Worm (Caenorhabditis elegans) whole organism, L3 larva: Measurements from ENCODE around the gene srh-69.
A peak's percentile ranks its signal among the peaks of the same experiment; 100 is the strongest.

Experiments used
- R02D3.7 ChIP-seq: fragments of 150-350 bp; optimal IDR thresholded peaks from 2 replicates; lab custom pipeline; 2014; ENCODE audit warnings: missing biosample characterization, missing genetic modification characterization
- ZK546.5 ChIP-seq: sonication (generic microtip); optimal IDR thresholded peaks from 2 replicates; lab custom pipeline; 2017; ENCODE audit warnings: missing biosample characterization, missing genetic modification characterization
- aly-2 ChIP-seq: fragments of 150-350 bp; optimal IDR thresholded peaks from 2 replicates; lab custom pipeline; 2014; ENCODE audit warnings: missing biosample characterization, missing genetic modification characterization
- ceh-82 ChIP-seq: fragments of 150-350 bp; optimal IDR thresholded peaks from 2 replicates; lab custom pipeline; 2014; ENCODE audit warnings: missing biosample characterization, missing genetic modification characterization
- daf-12 ChIP-seq: fragments of 150-350 bp; optimal IDR thresholded peaks from 2 replicates; lab custom pipeline; 2014; ENCODE audit warnings: missing biosample characterization, missing genetic modification reagents, missing genetic modification characterization
- egl-27 ChIP-seq: sonication (generic microtip); optimal IDR thresholded peaks from 4 replicates; lab custom pipeline; 2017; ENCODE audit warnings: missing biosample characterization, missing genetic modification reagents, missing genetic modification characterization
- egl-5 ChIP-seq: fragments of 150-350 bp; optimal IDR thresholded peaks from 2 replicates; lab custom pipeline; 2017; ENCODE audit warnings: missing biosample characterization, missing genetic modification reagents, missing genetic modification characterization, inconsistent platforms
- elt-1 ChIP-seq: fragments of 150-350 bp; optimal IDR thresholded peaks from 2 replicates; lab custom pipeline; 2014; ENCODE audit warnings: missing biosample characterization, missing genetic modification characterization
- elt-2 ChIP-seq: sonication (generic microtip); optimal IDR thresholded peaks from 2 replicates; lab custom pipeline; 2016; ENCODE audit warnings: missing genetic modification reagents, mild to moderate bottlenecking, missing genetic modification characterization, missing compliant biosample characterization
- elt-3 ChIP-seq, 3 experiments: fragments of 150-350 bp in 1 of 3; sonication (generic microtip) in 2 of 3; optimal IDR thresholded peaks; 2 replicates in 2 of 3; 4 replicates in 1 of 3; lab custom pipeline; 2014 to 2017; ENCODE audit warnings: missing biosample characterization in 3 of 3, missing genetic modification characterization in 3 of 3
- fkh-2 ChIP-seq: fragments of 150-350 bp; optimal IDR thresholded peaks from 2 replicates; lab custom pipeline; 2014; ENCODE audit warnings: missing biosample characterization, missing genetic modification reagents, missing genetic modification characterization
- hmg-11 ChIP-seq: sonication (generic microtip); optimal IDR thresholded peaks from 2 replicates; lab custom pipeline; 2016; ENCODE audit warnings: missing genetic modification characterization, missing compliant biosample characterization
- lin-15B ChIP-seq: fragments of 150-350 bp; optimal IDR thresholded peaks from 2 replicates; lab custom pipeline; 2014; ENCODE audit warnings: missing biosample characterization, missing genetic modification characterization
- lin-39 ChIP-seq: fragments of 150-350 bp; optimal IDR thresholded peaks from 2 replicates; lab custom pipeline; 2018; ENCODE audit warnings: missing biosample characterization, missing genetic modification reagents, missing genetic modification characterization
- lsy-12 ChIP-seq: sonication (generic microtip); optimal IDR thresholded peaks from 2 replicates; lab custom pipeline; 2016; ENCODE audit warnings: mild to moderate bottlenecking, missing genetic modification characterization, missing compliant biosample characterization
- mdl-1 ChIP-seq: fragments of 150-350 bp; optimal IDR thresholded peaks from 2 replicates; lab custom pipeline; 2014; ENCODE audit warnings: missing biosample characterization, missing genetic modification characterization
- nfya-1 ChIP-seq: sonication (generic microtip); optimal IDR thresholded peaks from 2 replicates; lab custom pipeline; 2017; ENCODE audit warnings: missing genetic modification characterization, mild to moderate bottlenecking, missing compliant biosample characterization, antibody characterized with exemption, moderate library complexity; ENCODE audit not compliant: insufficient read depth
- nhr-23 ChIP-seq: fragments of 150-350 bp; optimal IDR thresholded peaks from 2 replicates; lab custom pipeline; 2014; ENCODE audit warnings: missing biosample characterization, missing genetic modification reagents, missing genetic modification characterization
- nhr-25 ChIP-seq: sonication (generic microtip); optimal IDR thresholded peaks from 2 replicates; lab custom pipeline; 2017; ENCODE audit warnings: missing biosample characterization, missing genetic modification characterization
- nhr-43 ChIP-seq: sonication (generic microtip); optimal IDR thresholded peaks from 2 replicates; lab custom pipeline; 2016; ENCODE audit warnings: mild to moderate bottlenecking, missing genetic modification characterization, missing compliant biosample characterization; ENCODE audit not compliant: poor library complexity, severe bottlenecking
- nhr-67 ChIP-seq: fragments of 150-350 bp; optimal IDR thresholded peaks from 2 replicates; lab custom pipeline; 2014; ENCODE audit warnings: missing biosample characterization, missing genetic modification characterization
- nhr-76 ChIP-seq: fragments of 150-350 bp; sonication (generic microtip); optimal IDR thresholded peaks from 5 replicates; lab custom pipeline; 2014; ENCODE audit warnings: missing biosample characterization, missing genetic modification characterization
- nhr-77 ChIP-seq: fragments of 150-350 bp; optimal IDR thresholded peaks from 2 replicates; lab custom pipeline; 2014; ENCODE audit warnings: missing biosample characterization, missing genetic modification characterization
- pha-4 ChIP-seq: fragments of 150-350 bp; optimal IDR thresholded peaks from 2 replicates; lab custom pipeline; 2014; ENCODE audit warnings: missing biosample characterization, missing genetic modification reagents, missing genetic modification characterization
- sea-2 ChIP-seq: fragments of 150-350 bp; sonication (generic microtip); optimal IDR thresholded peaks from 4 replicates; lab custom pipeline; 2014; ENCODE audit warnings: missing biosample characterization, missing genetic modification reagents, missing genetic modification characterization
- skn-1 ChIP-seq: fragments of 150-350 bp; optimal IDR thresholded peaks from 2 replicates; lab custom pipeline; 2014; ENCODE audit warnings: missing biosample characterization, missing genetic modification characterization
- snpc-4 ChIP-seq: fragments of 150-350 bp; optimal IDR thresholded peaks from 2 replicates; lab custom pipeline; 2014; ENCODE audit warnings: missing biosample characterization, missing genetic modification characterization
- unc-62 ChIP-seq: fragments of 150-350 bp; sonication (generic microtip); optimal IDR thresholded peaks from 4 replicates; lab custom pipeline; 2014; ENCODE audit warnings: missing biosample characterization, missing genetic modification reagents, missing genetic modification characterization
- ztf-11 ChIP-seq: fragments of 150-350 bp; optimal IDR thresholded peaks from 2 replicates; lab custom pipeline; 2014; ENCODE audit warnings: missing biosample characterization, missing genetic modification characterization

srh-69 gene

ce11 chrII:12549613-12550012 lies 35.1 kb upstream of the srh-69 start:
- TF ChIP-seq daf-12 (tag; lab: Kevin White, UChicago) (no peak), ztf-11 (tag; lab: Kevin White, UChicago) (no peak), elt-3 (tag; optimal IDR thresholded peaks at IDR 0.05; lab: Kevin White, UChicago) (peak in 1 of 3 experiments; percentile 20), nhr-43 (tag; lab: Kevin White, UChicago) (peak; percentile 4), aly-2 (tag; lab: Kevin White, UChicago) (no peak), nfya-1 (tag; lab: Kevin White, UChicago) (peak; percentile 75), nhr-25 (tag; lab: Kevin White, UChicago) (peak; percentile 52), nhr-77 (tag; lab: Kevin White, UChicago) (no peak)

- no peak for TF ChIP-seq elt-1
- no peak for TF ChIP-seq egl-27 (tag; lab: Kevin White, UChicago)
- no peak for TF ChIP-seq ZK546.5 (tag; lab: Kevin White, UChicago)
These were observed 33.0 kb upstream of the srh-69 start, which contains the start of gene F49C5.16 for ce11 chrII:12547547-12547946. Gene F49C5.16 (plus strand): TSS chrII:12547847.

- no peak for TF ChIP-seq hmg-11 (tag; lab: Kevin White, UChicago)
These were observed 31.9 kb upstream of the srh-69 start, which contains the start of the genes F49C5.5 and F49C5.10 for ce11 chrII:12546413-12546812. Gene F49C5.5 (minus strand): TSS chrII:12546513. Gene F49C5.10 (plus strand): TSS chrII:12546756.

- TF ChIP-seq lin-15B (tag; lab: Kevin White, UChicago) (no peak), mdl-1 (no peak), elt-2 (tag; lab: Kevin White, UChicago) (no peak), R02D3.7 (tag; lab: Kevin White, UChicago) (no peak), ztf-11 (tag; lab: Kevin White, UChicago) (no peak), sea-2 (GFP tag; lab: Kevin White, UChicago) (no peak), unc-62 (GFP tag; lab: Kevin White, UChicago) (no peak), nhr-23 (no peak), skn-1 (tag; lab: Kevin White, UChicago) (no peak), aly-2 (tag; lab: Kevin White, UChicago) (no peak), snpc-4 (tag; lab: Kevin White, UChicago) (no peak), lin-39 (tag; lab: Kevin White, UChicago) (no peak), nhr-43 (tag; lab: Kevin White, UChicago) (no peak)
These were observed 30.0 kb upstream of the srh-69 start, which contains the start of gene F49C5.9 for ce11 chrII:12544533-12544932. Gene F49C5.9 (minus strand): TSS chrII:12544633.

ce11 chrII:12542594-12542997 lies 28.1 kb upstream of the srh-69 start:
- TF ChIP-seq elt-2 (tag; lab: Kevin White, UChicago) (peak; percentile 58), nhr-43 (tag; lab: Kevin White, UChicago) (no peak), pha-4 (no peak), nhr-76 (tag; lab: Kevin White, UChicago) (no peak), skn-1 (tag; lab: Kevin White, UChicago) (no peak), egl-5 (no peak), fkh-2 (tag; lab: Kevin White, UChicago) (no peak)
- TF ChIP-seq, all 47 proteins: peak for 1

- peak; percentile 23 for TF ChIP-seq nfya-1 (tag; lab: Kevin White, UChicago)
- TF ChIP-seq nhr-43 (tag; lab: Kevin White, UChicago) = peak; percentile 24
- TF ChIP-seq lsy-12 (tag; lab: Kevin White, UChicago) = peak; percentile 38
- TF ChIP-seq elt-2 (tag; lab: Kevin White, UChicago) = peak; percentile 46
These were observed 27.2 kb upstream of the srh-69 start for ce11 chrII:12541670-12542080.

- TF ChIP-seq nhr-23 = no peak
- no peak for TF ChIP-seq nhr-67 (tag; lab: Kevin White, UChicago)
- TF ChIP-seq ceh-82 (tag; lab: Kevin White, UChicago) = no peak
- TF ChIP-seq, all 47 proteins: peak for 0
These were observed 24.9 kb upstream of the srh-69 start for ce11 chrII:12539395-12539794.
